Worm (Caenorhabditis elegans) whole organism, L2 larva: ENCODE measurements around the gene F46F5.15.

Source experiments
- aly-2 ChIP-seq: fragments of 150-350 bp; optimal IDR thresholded peaks from 2 replicates; lab custom pipeline; 2014; ENCODE audit warnings: missing biosample characterization, missing genetic modification characterization
- blmp-1 ChIP-seq: sonication (generic microtip); optimal IDR thresholded peaks from 2 replicates; lab custom pipeline; 2017; ENCODE audit warnings: missing genetic modification characterization, mild to moderate bottlenecking, missing compliant biosample characterization, antibody characterized with exemption, moderate library complexity; ENCODE audit not compliant: insufficient read depth
- ceh-16 ChIP-seq: fragments of 150-350 bp; optimal IDR thresholded peaks from 2 replicates; lab custom pipeline; 2014; ENCODE audit warnings: missing biosample characterization, missing genetic modification characterization
- crh-2 ChIP-seq: sonication (generic microtip); optimal IDR thresholded peaks from 2 replicates; lab custom pipeline; 2017; ENCODE audit warnings: missing biosample characterization, missing genetic modification characterization
- dmd-4 ChIP-seq: sonication (generic microtip); optimal IDR thresholded peaks from 2 replicates; lab custom pipeline; 2017; ENCODE audit warnings: missing biosample characterization, missing genetic modification characterization
- egl-27 ChIP-seq: sonication (generic microtip); optimal IDR thresholded peaks from 3 replicates; lab custom pipeline; 2017; ENCODE audit warnings: missing biosample characterization, missing genetic modification reagents, missing genetic modification characterization
- elt-1 ChIP-seq: fragments of 150-350 bp; optimal IDR thresholded peaks from 2 replicates; lab custom pipeline; 2014; ENCODE audit warnings: missing biosample characterization, missing genetic modification characterization
- elt-3 ChIP-seq: sonication (generic microtip); optimal IDR thresholded peaks from 2 replicates; lab custom pipeline; 2017; ENCODE audit warnings: missing biosample characterization, missing genetic modification characterization
- gmeb-1 ChIP-seq: fragments of 150-350 bp; optimal IDR thresholded peaks from 2 replicates; lab custom pipeline; 2014; ENCODE audit warnings: missing biosample characterization, missing genetic modification characterization
- lin-11 ChIP-seq: fragments of 150-350 bp; sonication (generic microtip); optimal IDR thresholded peaks from 2 replicates; lab custom pipeline; 2014; ENCODE audit warnings: missing biosample characterization, missing genetic modification characterization, inconsistent platforms, mixed read lengths
- lsy-2 ChIP-seq, 2 experiments: fragments of 150-350 bp in 1 of 2; sonication (generic microtip) in 1 of 2; optimal IDR thresholded peaks; 2 replicates each; lab custom pipeline; 2014 to 2017; ENCODE audit warnings: missing biosample characterization in 2 of 2, missing genetic modification characterization in 2 of 2
- mab-5 ChIP-seq: fragments of 150-350 bp; optimal IDR thresholded peaks from 2 replicates; lab custom pipeline; 2014; ENCODE audit warnings: missing biosample characterization, missing genetic modification characterization
- nhr-10 ChIP-seq: sonication (generic microtip); optimal IDR thresholded peaks from 2 replicates; lab custom pipeline; 2017; ENCODE audit warnings: missing biosample characterization, missing genetic modification characterization
- nhr-11 ChIP-seq: fragments of 150-350 bp; optimal IDR thresholded peaks from 2 replicates; lab custom pipeline; 2014; ENCODE audit warnings: missing biosample characterization, missing genetic modification characterization
- nhr-12 ChIP-seq: fragments of 150-350 bp; optimal IDR thresholded peaks from 2 replicates; lab custom pipeline; 2014; ENCODE audit warnings: missing biosample characterization, missing genetic modification characterization
- nhr-129 ChIP-seq: fragments of 150-350 bp; optimal IDR thresholded peaks from 2 replicates; lab custom pipeline; 2014; ENCODE audit warnings: missing biosample characterization, missing genetic modification characterization
- nhr-23 ChIP-seq: fragments of 150-350 bp; optimal IDR thresholded peaks from 2 replicates; lab custom pipeline; 2014; ENCODE audit warnings: missing biosample characterization, missing genetic modification reagents, missing genetic modification characterization
- nhr-237 ChIP-seq: fragments of 150-350 bp; optimal IDR thresholded peaks from 2 replicates; lab custom pipeline; 2014; ENCODE audit warnings: missing biosample characterization, missing genetic modification characterization
- nhr-25 ChIP-seq: fragments of 150-350 bp; sonication (generic microtip); optimal IDR thresholded peaks from 3 replicates; lab custom pipeline; 2014; ENCODE audit warnings: missing biosample characterization, missing genetic modification characterization
- nhr-77 ChIP-seq: fragments of 150-350 bp; optimal IDR thresholded peaks from 2 replicates; lab custom pipeline; 2014; ENCODE audit warnings: missing biosample characterization, missing genetic modification characterization
- peb-1 ChIP-seq: fragments of 150-350 bp; optimal IDR thresholded peaks from 2 replicates; lab custom pipeline; 2014; ENCODE audit warnings: missing biosample characterization, missing genetic modification characterization
- sem-4 ChIP-seq: fragments of 150-350 bp; optimal IDR thresholded peaks from 2 replicates; lab custom pipeline; 2014; ENCODE audit warnings: missing biosample characterization, missing genetic modification reagents, missing genetic modification characterization
- sma-3 ChIP-seq: sonication (generic microtip); optimal IDR thresholded peaks from 2 replicates; lab custom pipeline; 2016; ENCODE audit warnings: missing genetic modification reagents, missing genetic modification characterization, missing compliant biosample characterization
- sma-9 ChIP-seq, 2 experiments: fragments of 150-350 bp in 1 of 2; sonication (generic microtip) in 1 of 2; optimal IDR thresholded peaks; 2 replicates each; lab custom pipeline; 2014 to 2016; ENCODE audit warnings: missing genetic modification characterization in 2 of 2, mild to moderate bottlenecking in 1 of 2, missing biosample characterization in 1 of 2, missing compliant biosample characterization in 1 of 2, missing genetic modification reagents in 1 of 2, moderate library complexity in 1 of 2
- unc-39 ChIP-seq: fragments of 150-350 bp; optimal IDR thresholded peaks from 2 replicates; lab custom pipeline; 2014; ENCODE audit warnings: missing biosample characterization, missing genetic modification characterization
- unc-55 ChIP-seq: fragments of 150-350 bp; sonication (generic microtip); optimal IDR thresholded peaks from 3 replicates; lab custom pipeline; 2014; ENCODE audit warnings: missing biosample characterization, missing genetic modification reagents, missing genetic modification characterization
- zag-1 ChIP-seq: fragments of 150-350 bp; optimal IDR thresholded peaks from 2 replicates; lab custom pipeline; 2014; ENCODE audit warnings: missing biosample characterization, missing genetic modification characterization
- ztf-1 ChIP-seq: fragments of 200-800 bp; sonication (Bioruptor generic); conservative IDR thresholded peaks from 2 replicates; pipeline ENCODE4 v1.3.6; 2022; ENCODE audit warnings: missing genetic modification characterization, missing compliant biosample characterization
- ztf-11 ChIP-seq: sonication (generic microtip); optimal IDR thresholded peaks from 2 replicates; lab custom pipeline; 2017; ENCODE audit warnings: missing biosample characterization, missing genetic modification characterization
- ztf-4 ChIP-seq: fragments of 150-350 bp; optimal IDR thresholded peaks from 2 replicates; lab custom pipeline; 2014; ENCODE audit warnings: missing biosample characterization, missing genetic modification characterization

The F46F5.15 gene

DNA sequence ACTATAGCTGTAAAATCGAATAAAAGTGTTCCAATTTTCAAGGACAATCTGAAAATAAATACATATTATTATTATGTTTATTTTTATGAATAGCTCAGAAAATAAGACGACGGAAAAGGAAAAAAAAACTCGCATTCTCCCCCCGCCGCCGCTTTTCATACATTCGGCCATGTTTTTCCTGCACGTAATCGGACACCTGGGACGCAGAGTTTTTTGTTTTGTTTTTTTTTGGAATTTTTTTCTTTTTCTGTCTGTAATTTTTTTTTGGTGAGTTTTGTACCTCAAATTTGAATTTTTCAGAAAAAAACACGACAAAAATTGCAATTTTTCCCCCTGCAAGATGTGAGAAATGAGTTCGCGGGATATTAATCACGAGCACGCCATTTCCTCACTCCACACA lies 18.0 kb upstream of the F46F5.15 start, which contains the start of gene C08G5.6:
C08G5.6 (plus strand) TSS at position 301 of the 400 bp plus-strand sequence.
- TF ChIP-seq nhr-10 (tag; lab: Kevin White, UChicago), result no peak

DNA sequence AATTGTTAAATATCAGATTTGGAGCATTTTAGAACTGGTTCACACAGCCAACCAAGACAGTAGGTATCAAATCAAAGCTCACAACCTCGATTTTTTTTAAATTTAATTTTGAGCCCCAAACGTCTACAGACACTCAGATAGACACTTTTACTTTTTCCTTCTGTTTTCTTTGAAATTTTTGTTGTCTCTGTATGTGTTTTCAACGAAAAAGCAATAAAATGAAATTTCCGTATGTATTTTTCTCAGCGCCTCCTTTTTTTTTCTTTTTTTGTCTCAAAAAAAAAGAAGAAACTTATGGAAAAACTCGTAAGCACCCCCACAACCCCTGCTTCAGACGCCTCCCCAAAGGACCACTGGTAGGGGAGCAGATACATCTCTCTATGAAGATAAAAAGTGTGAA lies 14.4 kb upstream of the F46F5.15 start:
- no peak for TF ChIP-seq sem-4 (tag; lab: Kevin White, UChicago)
- no peak for TF ChIP-seq nhr-77 (tag; lab: Kevin White, UChicago)
- no peak for TF ChIP-seq sma-3 (GFP tag; lab: Kevin White, UChicago)
- TF ChIP-seq aly-2 (tag; lab: Kevin White, UChicago), result no peak
- no peak for TF ChIP-seq ztf-11 (tag; lab: Kevin White, UChicago)
- no peak for TF ChIP-seq nhr-129

DNA sequence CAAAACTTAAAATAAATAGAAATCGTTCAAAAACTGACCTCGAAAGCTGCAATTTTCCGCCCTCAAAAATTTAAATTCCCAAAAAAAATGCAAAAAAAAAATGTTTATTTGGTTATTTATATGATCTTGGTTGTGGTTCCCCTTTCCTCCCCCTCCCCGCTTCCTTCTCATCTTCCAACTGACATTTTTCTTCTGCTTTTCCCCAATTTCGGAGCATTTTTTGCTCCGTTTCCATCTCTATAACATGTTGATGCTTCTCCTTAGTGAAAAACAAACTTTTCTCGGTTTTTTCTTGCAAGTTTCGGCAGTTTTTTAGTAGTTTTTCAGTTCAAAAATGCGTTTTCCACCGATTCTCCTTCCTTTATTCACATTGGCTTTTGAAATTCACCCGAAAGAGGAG lies 13.2 kb upstream of the F46F5.15 start, which contains the start of gene Y39F10A.1:
Y39F10A.1 (plus strand) TSS at position 301 of the 400 bp plus-strand sequence.
- TF ChIP-seq zag-1 (tag; lab: Kevin White, UChicago), result no peak
- TF ChIP-seq nhr-129, result no peak
- no peak for TF ChIP-seq lsy-2 (tag; optimal IDR thresholded peaks at IDR 0.05; lab: Kevin White, UChicago)
- no peak for TF ChIP-seq aly-2 (tag; lab: Kevin White, UChicago)
- TF ChIP-seq crh-2 (tag; lab: Kevin White, UChicago), result no peak
- TF ChIP-seq ceh-16 (tag; lab: Kevin White, UChicago), result no peak
- TF ChIP-seq nhr-12 (tag; lab: Kevin White, UChicago), result no peak
- TF ChIP-seq sem-4 (tag; lab: Kevin White, UChicago), result no peak
- no peak for TF ChIP-seq dmd-4 (tag; lab: Kevin White, UChicago)
- TF ChIP-seq blmp-1 (tag; lab: Kevin White, UChicago), result no peak
- TF ChIP-seq ztf-11 (tag; lab: Kevin White, UChicago), result no peak
- no peak for TF ChIP-seq nhr-237 (tag; lab: Kevin White, UChicago)
- TF ChIP-seq ztf-4 (tag; lab: Kevin White, UChicago), result no peak

DNA sequence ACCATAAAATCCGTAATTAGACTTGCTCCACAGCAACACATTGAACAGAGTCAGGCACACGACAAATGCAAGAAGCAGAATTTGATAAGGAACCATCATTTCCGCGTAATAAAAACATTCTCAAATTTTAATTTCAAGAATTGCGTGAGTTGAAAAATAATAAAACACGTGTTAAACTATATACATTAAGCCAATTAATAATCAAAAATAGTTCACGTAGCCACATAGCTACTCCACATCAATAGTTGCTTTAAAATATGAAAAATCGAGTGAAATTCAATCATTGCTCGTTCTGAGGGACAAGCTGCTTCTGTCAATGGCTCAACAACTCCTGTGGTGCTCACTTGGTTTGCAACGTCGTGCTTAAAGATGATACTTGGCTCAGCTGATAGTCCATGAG lies 5.3 kb upstream of the F46F5.15 start, which contains the start of gene Y39F10A.3:
Y39F10A.3 (minus strand) TSS at position 101 of the 400 bp plus-strand sequence.
- TF ChIP-seq nhr-23 (no peak), ztf-4 (tag; lab: Kevin White, UChicago) (no peak), nhr-25 (no peak), nhr-12 (tag; lab: Kevin White, UChicago) (no peak), nhr-11 (tag; lab: Kevin White, UChicago) (no peak), sma-9 (GFP tag; optimal IDR thresholded peaks at IDR 0.05; lab: Kevin White, UChicago) (no peak), sma-9 (tag; optimal IDR thresholded peaks at IDR 0.05; lab: Kevin White, UChicago) (no peak), peb-1 (tag; lab: Kevin White, UChicago) (no peak), dmd-4 (tag; lab: Kevin White, UChicago) (no peak), nhr-237 (tag; lab: Kevin White, UChicago) (no peak), unc-55 (GFP tag; lab: Kevin White, UChicago) (no peak), elt-3 (tag; lab: Kevin White, UChicago) (no peak), nhr-77 (tag; lab: Kevin White, UChicago) (no peak), ztf-11 (tag; lab: Kevin White, UChicago) (no peak), gmeb-1 (tag; lab: Kevin White, UChicago) (no peak)

DNA sequence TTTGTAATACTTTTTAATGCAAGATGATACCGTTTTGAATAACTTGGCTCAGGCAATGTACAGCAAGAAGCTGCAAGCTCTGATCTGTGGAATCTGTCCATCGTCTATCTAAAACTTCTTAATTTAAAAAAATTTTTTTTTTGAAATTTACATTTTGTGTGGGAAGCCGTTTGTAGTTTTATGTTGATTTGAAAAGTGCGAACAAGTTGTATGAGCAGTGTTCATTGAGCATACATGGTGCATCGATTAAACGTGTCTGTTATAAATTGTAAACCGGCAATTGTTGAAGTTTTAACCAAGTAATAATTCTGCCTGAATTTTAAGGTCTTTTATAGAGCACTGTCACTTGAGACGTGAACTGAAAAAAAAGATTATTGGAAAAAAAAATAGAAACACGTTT lies 4.7 kb upstream of the F46F5.15 start, which contains the start of gene Y39F10A.6:
Y39F10A.6 (minus strand) TSS at position 101 of the 400 bp plus-strand sequence.
- no peak for TF ChIP-seq elt-1 (tag; lab: Kevin White, UChicago)
- no peak for TF ChIP-seq ztf-11 (tag; lab: Kevin White, UChicago)
- TF ChIP-seq nhr-77 (tag; lab: Kevin White, UChicago), result no peak
- no peak for TF ChIP-seq ztf-1 (GFP tag; lab: Robert Waterston, UW)
- TF ChIP-seq nhr-25, result no peak
- no peak for TF ChIP-seq nhr-11 (tag; lab: Kevin White, UChicago)
- no peak for TF ChIP-seq dmd-4 (tag; lab: Kevin White, UChicago)
- no peak for TF ChIP-seq egl-27
- TF ChIP-seq unc-39 (tag; lab: Kevin White, UChicago), result no peak
- TF ChIP-seq mab-5 (tag; lab: Kevin White, UChicago), result no peak
- no peak for TF ChIP-seq zag-1 (tag; lab: Kevin White, UChicago)
- TF ChIP-seq lsy-2 (tag; optimal IDR thresholded peaks at IDR 0.05; lab: Kevin White, UChicago), result no peak
- TF ChIP-seq lin-11 (tag; lab: Kevin White, UChicago), result no peak
- no peak for TF ChIP-seq ceh-16 (tag; lab: Kevin White, UChicago)
